Worm (Caenorhabditis elegans): ENCODE results near the gene rde-4.

ce11 chrIII:10179444-10179843, 39.0 kb downstream of the rde-4 start:
- TF ChIP-seq tbx-7 (tag; optimal IDR thresholded peaks at IDR 0.05) (no peak), fkh-6 (tag; optimal IDR thresholded peaks at IDR 0.05) (no peak), dmd-4 (tag; optimal IDR thresholded peaks at IDR 0.05; ENCODE audit: borderline replicate concordance) (no peak), sox-2 (GFP tag; IDR thresholded peaks at IDR 0.05) (no peak), pha-4 (tag; optimal IDR thresholded peaks at IDR 0.05) (no peak), ceh-22 (tag; optimal IDR thresholded peaks at IDR 0.05) (no peak), zip-5 (tag; optimal IDR thresholded peaks at IDR 0.05) (no peak), K09A11.1 (tag; optimal IDR thresholded peaks at IDR 0.05; ENCODE audit: insufficient read depth) (no peak), nhr-11 (tag; optimal IDR thresholded peaks at IDR 0.05) (no peak)

Data from whole organism, late embryonic.